Fruit fly (Drosophila melanogaster) whole organism: ENCODE measurements around the gene CG31104.

Source experiments
- CG8478 ChIP-seq: fragments of >200 bp; optimal IDR thresholded peaks from 2 replicates; lab custom pipeline; 2018; ENCODE audit warnings: inconsistent platforms
- Dll ChIP-seq: fragments of >200 bp; optimal IDR thresholded peaks from 2 replicates; lab custom pipeline; 2017
- EcR ChIP-seq, 2 experiments: fragments of >200 bp; optimal IDR thresholded peaks; 2 replicates each; lab custom pipeline; 2017; ENCODE audit warnings: missing biosample characterization in 2 of 2, missing genetic modification characterization in 2 of 2, missing genetic modification reagents in 2 of 2
- pan ChIP-seq: fragments of >200 bp; optimal IDR thresholded peaks from 2 replicates; lab custom pipeline; 2017
- psq ChIP-seq: fragments of >200 bp; optimal IDR thresholded peaks from 2 replicates; lab custom pipeline; 2017
- usp ChIP-seq: fragments of >200 bp; optimal IDR thresholded peaks from 2 replicates; lab custom pipeline; 2017; ENCODE audit warnings: missing biosample characterization, missing genetic modification characterization, mixed read lengths

CG31104 gene

dm6 chr3R:25285173-25285572 is at the start of gene CG31104:
Gene CG31104 (plus strand): TSS chr3R:25285473.
- TF ChIP-seq psq (lab: Kevin White, UChicago) (no peak), EcR (GFP tag; optimal IDR thresholded peaks at IDR 0.05; lab: Kevin White, UChicago) (no peak), usp (GFP tag; lab: Kevin White, UChicago) (no peak), CG8478 (no peak), Dll (no peak), pan (no peak)

- TF ChIP-seq Dll (no peak), usp (GFP tag; lab: Kevin White, UChicago) (no peak), psq (lab: Kevin White, UChicago) (no peak), CG8478 (no peak), EcR (GFP tag; optimal IDR thresholded peaks at IDR 0.05; lab: Kevin White, UChicago) (no peak), pan (no peak)
Observed at dm6 chr3R:25236121-25236520, 49.2 kb upstream of the CG31104 start.

- no peak for TF ChIP-seq CG8478
Observed at dm6 chr3R:25237314-25237713, 48.0 kb upstream of the CG31104 start, which contains the start of gene Jhbp7. Gene Jhbp7 (plus strand): TSS chr3R:25237614.

dm6 chr3R:25238771-25239700 is 46.2 kb upstream of the CG31104 start:
- no peak for TF ChIP-seq usp (GFP tag; lab: Kevin White, UChicago)
- TF ChIP-seq Dll = no peak

- TF ChIP-seq Dll = no peak
- no peak for TF ChIP-seq EcR (GFP tag; optimal IDR thresholded peaks at IDR 0.05; lab: Kevin White, UChicago)
- no peak for TF ChIP-seq psq (lab: Kevin White, UChicago)
- TF ChIP-seq CG8478 = no peak
- TF ChIP-seq pan = no peak
- TF ChIP-seq usp (GFP tag; lab: Kevin White, UChicago) = no peak
Observed at dm6 chr3R:25239880-25240279, 45.4 kb upstream of the CG31104 start, which contains the start of gene to. Gene to (plus strand): TSS chr3R:25240180.

dm6 chr3R:25241507-25242070 is 43.7 kb upstream of the CG31104 start, which contains the start of gene CG11854:
Gene CG11854 (plus strand): TSS chr3R:25242020.
- TF ChIP-seq CG8478 = no peak
- no peak for TF ChIP-seq Dll
- no peak for TF ChIP-seq psq (lab: Kevin White, UChicago)
- no peak for TF ChIP-seq EcR (GFP tag; optimal IDR thresholded peaks at IDR 0.05; lab: Kevin White, UChicago)
- TF ChIP-seq usp (GFP tag; lab: Kevin White, UChicago) = no peak
- no peak for TF ChIP-seq pan

- TF ChIP-seq pan (no peak), usp (GFP tag; lab: Kevin White, UChicago) (no peak), EcR (GFP tag; optimal IDR thresholded peaks at IDR 0.05; lab: Kevin White, UChicago) (no peak), CG8478 (no peak), Dll (no peak), psq (lab: Kevin White, UChicago) (no peak)
Observed at dm6 chr3R:25245052-25245813, 40.0 kb upstream of the CG31104 start, which contains the start of gene bam. Gene bam (minus strand): TSS chr3R:25245109.

dm6 chr3R:25247379-25247869 is 37.8 kb upstream of the CG31104 start, which contains the start of the genes RpS27 and Nup37:
Gene RpS27 (minus strand): TSS chr3R:25247514.
Gene Nup37 (plus strand): TSS chr3R:25247658.
- TF ChIP-seq pan = no peak
- no peak for TF ChIP-seq EcR (GFP tag; optimal IDR thresholded peaks at IDR 0.05; lab: Kevin White, UChicago)
- TF ChIP-seq CG8478 = no peak
- TF ChIP-seq psq (lab: Kevin White, UChicago) = no peak

dm6 chr3R:25249145-25250141 is 35.8 kb upstream of the CG31104 start, which contains the start of gene Nup358:
Gene Nup358 (plus strand): TSS chr3R:25249348.
- no peak for TF ChIP-seq usp (GFP tag; lab: Kevin White, UChicago)
- no peak for TF ChIP-seq Dll
- no peak for TF ChIP-seq EcR (GFP tag; optimal IDR thresholded peaks at IDR 0.05; lab: Kevin White, UChicago)
- no peak for TF ChIP-seq CG8478
- no peak for TF ChIP-seq psq (lab: Kevin White, UChicago)
- no peak for TF ChIP-seq pan

dm6 chr3R:25258628-25259240 is 26.5 kb upstream of the CG31104 start, which contains the start of gene CG11857:
Gene CG11857 (plus strand): TSS chr3R:25258898.
- TF ChIP-seq CG8478 = no peak
- TF ChIP-seq pan = no peak
- no peak for TF ChIP-seq psq (lab: Kevin White, UChicago)
- no peak for TF ChIP-seq usp (GFP tag; lab: Kevin White, UChicago)
- TF ChIP-seq EcR (GFP tag; optimal IDR thresholded peaks at IDR 0.05; lab: Kevin White, UChicago) = no peak
- no peak for TF ChIP-seq Dll
